Worm (Caenorhabditis elegans) whole organism, L2 larva: ENCODE data around the gene fic-1.

Source experiments
- F13H6.1 ChIP-seq: sonication (generic microtip); optimal IDR thresholded peaks from 2 replicates; lab custom pipeline; 2016; ENCODE audit warnings: missing genetic modification characterization, missing compliant biosample characterization
- R02D3.7 ChIP-seq: fragments of 150-350 bp; optimal IDR thresholded peaks from 2 replicates; lab custom pipeline; 2014; ENCODE audit warnings: missing biosample characterization, missing genetic modification characterization
- ZK546.5 ChIP-seq: sonication (generic microtip); optimal IDR thresholded peaks from 2 replicates; lab custom pipeline; 2017; ENCODE audit warnings: missing biosample characterization, missing genetic modification characterization
- alr-1 ChIP-seq: fragments of 150-350 bp; optimal IDR thresholded peaks from 2 replicates; lab custom pipeline; 2014; ENCODE audit warnings: missing biosample characterization, missing genetic modification characterization
- ama-1 ChIP-seq: fragments of 150-350 bp; optimal IDR thresholded peaks from 2 replicates; lab custom pipeline; 2018; ENCODE audit warnings: inconsistent platforms
- blmp-1 ChIP-seq: sonication (generic microtip); optimal IDR thresholded peaks from 2 replicates; lab custom pipeline; 2017; ENCODE audit warnings: missing genetic modification characterization, mild to moderate bottlenecking, missing compliant biosample characterization, antibody characterized with exemption, moderate library complexity; ENCODE audit not compliant: insufficient read depth
- ceh-82 ChIP-seq: fragments of 150-350 bp; optimal IDR thresholded peaks from 2 replicates; lab custom pipeline; 2014; ENCODE audit warnings: missing biosample characterization, missing genetic modification characterization
- crh-2 ChIP-seq: sonication (generic microtip); optimal IDR thresholded peaks from 2 replicates; lab custom pipeline; 2017; ENCODE audit warnings: missing biosample characterization, missing genetic modification characterization
- egl-27 ChIP-seq: sonication (generic microtip); optimal IDR thresholded peaks from 3 replicates; lab custom pipeline; 2017; ENCODE audit warnings: missing biosample characterization, missing genetic modification reagents, missing genetic modification characterization
- elt-3 ChIP-seq: sonication (generic microtip); optimal IDR thresholded peaks from 2 replicates; lab custom pipeline; 2017; ENCODE audit warnings: missing biosample characterization, missing genetic modification characterization
- fos-1 ChIP-seq: fragments of 150-350 bp; optimal IDR thresholded peaks from 2 replicates; lab custom pipeline; 2014; ENCODE audit warnings: missing biosample characterization, missing genetic modification characterization
- lin-13 ChIP-seq: fragments of 150-350 bp; optimal IDR thresholded peaks from 2 replicates; lab custom pipeline; 2014; ENCODE audit warnings: missing biosample characterization, missing genetic modification reagents, missing genetic modification characterization
- lin-39 ChIP-seq: fragments of 150-350 bp; optimal IDR thresholded peaks from 2 replicates; lab custom pipeline; 2014; ENCODE audit warnings: missing biosample characterization, missing genetic modification reagents, missing genetic modification characterization
- mab-5 ChIP-seq: fragments of 150-350 bp; optimal IDR thresholded peaks from 2 replicates; lab custom pipeline; 2014; ENCODE audit warnings: missing biosample characterization, missing genetic modification characterization
- mbf-1 ChIP-seq: sonication (generic microtip); optimal IDR thresholded peaks from 2 replicates; lab custom pipeline; 2017; ENCODE audit warnings: missing biosample characterization, missing genetic modification characterization
- nhr-11 ChIP-seq: fragments of 150-350 bp; optimal IDR thresholded peaks from 2 replicates; lab custom pipeline; 2014; ENCODE audit warnings: missing biosample characterization, missing genetic modification characterization
- nhr-12 ChIP-seq: fragments of 150-350 bp; optimal IDR thresholded peaks from 2 replicates; lab custom pipeline; 2014; ENCODE audit warnings: missing biosample characterization, missing genetic modification characterization
- nhr-129 ChIP-seq: fragments of 150-350 bp; optimal IDR thresholded peaks from 2 replicates; lab custom pipeline; 2014; ENCODE audit warnings: missing biosample characterization, missing genetic modification characterization
- nhr-237 ChIP-seq: fragments of 150-350 bp; optimal IDR thresholded peaks from 2 replicates; lab custom pipeline; 2014; ENCODE audit warnings: missing biosample characterization, missing genetic modification characterization
- nhr-25 ChIP-seq: fragments of 150-350 bp; sonication (generic microtip); optimal IDR thresholded peaks from 3 replicates; lab custom pipeline; 2014; ENCODE audit warnings: missing biosample characterization, missing genetic modification characterization
- nhr-6 ChIP-seq: fragments of 150-350 bp; optimal IDR thresholded peaks from 2 replicates; lab custom pipeline; 2014; ENCODE audit warnings: missing biosample characterization, missing genetic modification characterization
- nhr-77 ChIP-seq: fragments of 150-350 bp; optimal IDR thresholded peaks from 2 replicates; lab custom pipeline; 2014; ENCODE audit warnings: missing biosample characterization, missing genetic modification characterization
- peb-1 ChIP-seq: fragments of 150-350 bp; optimal IDR thresholded peaks from 2 replicates; lab custom pipeline; 2014; ENCODE audit warnings: missing biosample characterization, missing genetic modification characterization
- sem-4 ChIP-seq: fragments of 150-350 bp; optimal IDR thresholded peaks from 2 replicates; lab custom pipeline; 2014; ENCODE audit warnings: missing biosample characterization, missing genetic modification reagents, missing genetic modification characterization
- skn-1 ChIP-seq: sonication (generic microtip); optimal IDR thresholded peaks from 2 replicates; lab custom pipeline; 2017; ENCODE audit warnings: missing biosample characterization, missing genetic modification characterization
- sma-3 ChIP-seq: sonication (generic microtip); optimal IDR thresholded peaks from 2 replicates; lab custom pipeline; 2016; ENCODE audit warnings: missing genetic modification reagents, missing genetic modification characterization, missing compliant biosample characterization
- sma-9 ChIP-seq, 2 experiments: fragments of 150-350 bp in 1 of 2; sonication (generic microtip) in 1 of 2; optimal IDR thresholded peaks; 2 replicates each; lab custom pipeline; 2014 to 2016; ENCODE audit warnings: missing genetic modification characterization in 2 of 2, mild to moderate bottlenecking in 1 of 2, missing biosample characterization in 1 of 2, missing compliant biosample characterization in 1 of 2, missing genetic modification reagents in 1 of 2, moderate library complexity in 1 of 2
- unc-39 ChIP-seq: fragments of 150-350 bp; optimal IDR thresholded peaks from 2 replicates; lab custom pipeline; 2014; ENCODE audit warnings: missing biosample characterization, missing genetic modification characterization
- unc-55 ChIP-seq: fragments of 150-350 bp; sonication (generic microtip); optimal IDR thresholded peaks from 3 replicates; lab custom pipeline; 2014; ENCODE audit warnings: missing biosample characterization, missing genetic modification reagents, missing genetic modification characterization
- unc-62 ChIP-seq: fragments of 150-350 bp; optimal IDR thresholded peaks from 2 replicates; lab custom pipeline; 2014; ENCODE audit warnings: missing biosample characterization, missing genetic modification reagents, missing genetic modification characterization
- zag-1 ChIP-seq: fragments of 150-350 bp; optimal IDR thresholded peaks from 2 replicates; lab custom pipeline; 2014; ENCODE audit warnings: missing biosample characterization, missing genetic modification characterization
- ztf-11 ChIP-seq: sonication (generic microtip); optimal IDR thresholded peaks from 2 replicates; lab custom pipeline; 2017; ENCODE audit warnings: missing biosample characterization, missing genetic modification characterization

Gene fic-1

DNA sequence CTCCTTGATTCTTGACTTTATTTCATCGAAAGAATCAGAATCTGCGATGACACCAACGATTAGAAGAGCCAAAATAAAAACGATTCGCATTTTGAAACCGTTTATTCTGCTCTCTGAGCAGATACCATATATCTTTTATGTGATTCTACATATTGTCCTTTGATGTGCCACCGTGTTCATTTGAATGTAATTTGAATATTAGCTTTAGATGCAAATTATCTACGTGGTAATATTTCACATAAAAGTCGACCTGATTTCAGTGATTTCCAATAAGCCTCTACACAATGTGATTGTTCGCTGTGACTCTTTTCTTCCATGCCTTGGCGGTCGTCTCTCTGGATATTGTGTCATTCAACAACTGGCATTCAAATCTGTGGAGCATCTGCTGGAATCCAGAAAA is 38.2 kb upstream of the fic-1 start, which contains the start of the genes F13E9.9 and F13E9.19:
Gene F13E9.9 (minus strand): TSS at position 101 of the 400 bp plus-strand sequence.
Gene F13E9.19 (plus strand): TSS at position 316 of the 400 bp plus-strand sequence.
- TF ChIP-seq zag-1 (tag; lab: Kevin White, UChicago) (no peak), alr-1 (tag; lab: Kevin White, UChicago) (no peak), ztf-11 (tag; lab: Kevin White, UChicago) (no peak)

DNA sequence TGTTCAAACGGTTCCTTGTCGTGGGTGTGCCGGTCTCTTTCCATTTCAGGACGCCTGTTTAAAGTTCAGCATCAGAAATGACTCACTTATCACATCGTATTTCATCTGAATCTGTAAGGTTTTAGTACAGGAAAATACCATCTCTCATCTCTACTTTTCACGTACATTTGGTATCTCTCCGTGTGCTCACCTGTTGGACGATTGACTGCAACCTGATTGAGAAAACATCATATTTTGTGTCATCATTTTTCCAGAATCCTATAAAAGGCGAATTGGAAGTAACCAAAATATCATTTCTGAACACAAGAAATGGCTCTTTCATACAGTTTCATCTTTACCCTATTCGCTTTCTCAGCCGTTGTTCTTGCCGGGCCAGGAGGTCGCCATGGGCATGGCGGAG is 37.2 kb upstream of the fic-1 start, which contains the start of gene srlf-30:
Gene srlf-30 (plus strand): TSS at position 301 of the 400 bp plus-strand sequence.
- no peak for TF ChIP-seq sma-3 (GFP tag; lab: Kevin White, UChicago)

DNA sequence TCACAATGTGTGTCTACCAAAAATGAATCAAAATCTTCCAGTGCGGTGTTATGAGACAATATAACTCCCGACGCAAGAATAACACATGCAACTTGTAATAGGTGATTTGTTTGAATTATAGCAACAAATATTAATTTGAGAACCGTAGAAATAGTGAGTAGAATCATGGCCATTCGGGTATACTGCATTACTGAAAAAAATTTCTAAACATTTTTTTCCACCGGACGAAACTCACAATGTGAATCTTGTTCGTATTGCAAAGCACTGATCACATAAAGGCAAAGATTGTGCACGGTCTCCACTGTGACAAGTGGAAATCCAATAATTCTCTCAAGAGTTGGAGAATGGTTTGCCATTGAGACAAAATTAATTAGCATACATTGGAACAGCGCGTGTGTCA is 34.8 kb upstream of the fic-1 start:
- TF ChIP-seq ztf-11 (tag; lab: Kevin White, UChicago) (no peak), ceh-82 (tag; lab: Kevin White, UChicago) (no peak), ama-1 (no peak), nhr-25 (no peak), nhr-12 (no peak), blmp-1 (no peak), F13H6.1 (tag; lab: Kevin White, UChicago) (no peak), unc-55 (GFP tag; lab: Kevin White, UChicago) (no peak)

DNA sequence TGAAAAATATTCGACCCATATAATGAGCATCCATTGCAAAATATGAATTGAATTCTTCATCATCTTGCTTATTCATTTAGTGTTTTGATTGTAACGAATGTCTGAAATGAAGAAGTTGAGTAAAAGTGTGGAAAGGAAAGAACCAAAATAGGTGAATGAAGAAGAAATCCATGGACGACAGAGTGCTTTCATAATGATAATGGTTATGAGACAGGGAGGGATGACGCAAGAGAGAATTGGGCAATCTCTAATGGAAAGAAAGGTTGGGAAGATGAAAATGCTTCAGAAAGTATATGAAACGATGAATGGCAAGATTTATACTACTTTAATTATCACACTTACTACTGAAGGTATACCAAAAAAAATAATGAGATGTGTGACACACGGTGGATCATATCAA is 33.0 kb upstream of the fic-1 start, which contains the start of gene ZK596.3:
Gene ZK596.3 (minus strand): TSS at position 101 of the 400 bp plus-strand sequence.
- TF ChIP-seq F13H6.1 (tag; lab: Kevin White, UChicago) (no peak), unc-62 (GFP tag; lab: Kevin White, UChicago) (no peak), peb-1 (no peak), unc-55 (GFP tag; lab: Kevin White, UChicago) (no peak), nhr-6 (tag; lab: Kevin White, UChicago) (no peak), skn-1 (tag; lab: Kevin White, UChicago) (no peak), crh-2 (no peak), ztf-11 (tag; lab: Kevin White, UChicago) (no peak), sma-9 (GFP tag; optimal IDR thresholded peaks at IDR 0.05; lab: Kevin White, UChicago) (no peak), sma-9 (tag; optimal IDR thresholded peaks at IDR 0.05; lab: Kevin White, UChicago) (no peak), R02D3.7 (tag; lab: Kevin White, UChicago) (no peak), mbf-1 (tag; lab: Kevin White, UChicago) (no peak), alr-1 (tag; lab: Kevin White, UChicago) (no peak), egl-27 (tag; lab: Kevin White, UChicago) (no peak), ZK546.5 (tag; lab: Kevin White, UChicago) (no peak)

DNA sequence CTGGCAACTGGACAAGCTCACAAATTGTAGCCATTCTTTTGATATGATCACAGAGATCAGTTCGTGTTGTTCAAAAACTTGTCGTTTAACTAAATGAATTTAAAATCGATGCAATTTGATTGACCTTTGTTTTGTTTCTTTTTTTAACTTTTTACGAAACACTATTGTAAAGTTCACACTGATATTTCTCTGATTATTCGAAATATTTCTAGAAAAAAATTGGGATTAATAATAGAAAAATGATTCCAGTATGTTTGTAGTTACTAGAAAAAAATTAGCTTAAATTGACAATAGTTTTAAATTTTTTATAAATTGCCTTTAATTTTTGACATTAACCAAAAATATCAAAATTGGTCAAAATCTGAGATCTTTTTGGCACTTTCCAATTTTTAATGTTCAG is 28.0 kb upstream of the fic-1 start, which contains the start of gene ZK596.2:
Gene ZK596.2 (minus strand): TSS at position 101 of the 400 bp plus-strand sequence.
- TF ChIP-seq nhr-25 (no peak), unc-39 (tag; lab: Kevin White, UChicago) (no peak), elt-3 (no peak), nhr-77 (no peak), lin-39 (tag; lab: Kevin White, UChicago) (no peak)

DNA sequence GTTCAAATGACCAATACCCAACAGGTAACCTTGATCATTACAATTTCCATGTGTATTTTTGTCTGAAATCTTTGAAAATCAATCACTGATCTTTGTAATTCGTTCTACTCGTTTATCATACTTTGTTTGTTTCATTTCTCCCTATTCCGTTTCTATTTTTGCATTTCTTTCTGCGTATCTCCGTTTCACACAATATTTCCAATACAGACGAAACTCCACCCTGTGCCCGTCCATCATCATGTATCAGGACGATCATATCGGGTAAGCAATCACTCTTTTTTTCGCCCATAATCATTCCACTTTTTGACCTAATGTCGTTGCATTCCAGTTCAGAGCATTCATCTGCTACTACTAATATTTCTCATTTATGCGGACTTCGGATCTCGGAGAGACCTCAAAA is 27.5 kb upstream of the fic-1 start, which contains the start of gene pyk-2:
Gene pyk-2 (plus strand): TSS at position 206 of the 400 bp plus-strand sequence.
- peak; percentile 48 for TF ChIP-seq sma-3 (GFP tag; lab: Kevin White, UChicago)
- no peak for TF ChIP-seq elt-3
- TF ChIP-seq peb-1, result no peak
- TF ChIP-seq nhr-237 (tag; lab: Kevin White, UChicago), result no peak
- no peak for TF ChIP-seq lin-39 (tag; lab: Kevin White, UChicago)
- peak; percentile 70 for TF ChIP-seq fos-1 (tag; lab: Kevin White, UChicago)
- TF ChIP-seq crh-2, result peak; percentile 64
- peak; percentile 45 for TF ChIP-seq nhr-129 (tag; lab: Kevin White, UChicago)
- peak; percentile 78 for TF ChIP-seq sma-9 (GFP tag; optimal IDR thresholded peaks at IDR 0.05; lab: Kevin White, UChicago)
- TF ChIP-seq sma-9 (tag; optimal IDR thresholded peaks at IDR 0.05; lab: Kevin White, UChicago), result no peak

DNA sequence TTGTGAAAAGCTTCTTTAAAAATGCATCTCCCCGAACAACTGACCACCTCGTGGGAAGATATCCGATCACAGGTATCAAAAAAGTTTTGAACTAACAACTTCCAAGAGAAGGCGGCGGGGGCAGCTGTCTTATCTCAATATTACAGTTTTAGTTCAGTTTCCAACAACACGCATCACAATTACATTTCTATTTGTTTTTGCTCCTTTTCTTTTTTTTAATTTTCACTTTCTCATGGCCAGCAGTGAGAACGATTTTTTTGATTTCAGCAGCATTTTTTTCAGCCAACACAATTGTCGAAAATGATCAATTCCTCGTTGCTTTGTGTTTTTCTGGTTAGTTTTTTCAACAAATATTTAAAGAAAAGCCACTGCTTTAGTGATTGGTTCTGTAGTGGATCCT is 24.2 kb upstream of the fic-1 start, which contains the start of gene ZK593.2:
Gene ZK593.2 (plus strand): TSS at position 301 of the 400 bp plus-strand sequence.
- TF ChIP-seq mbf-1 (tag; lab: Kevin White, UChicago) (no peak), ZK546.5 (tag; lab: Kevin White, UChicago) (no peak), unc-39 (tag; lab: Kevin White, UChicago) (no peak), lin-13 (no peak), sem-4 (no peak), mab-5 (tag; lab: Kevin White, UChicago) (no peak), sma-9 (GFP tag; optimal IDR thresholded peaks at IDR 0.05; lab: Kevin White, UChicago) (no peak), sma-9 (tag; optimal IDR thresholded peaks at IDR 0.05; lab: Kevin White, UChicago) (no peak), F13H6.1 (tag; lab: Kevin White, UChicago) (no peak), ztf-11 (tag; lab: Kevin White, UChicago) (no peak), skn-1 (tag; lab: Kevin White, UChicago) (no peak), nhr-11 (no peak)
- TF ChIP-seq, all 48 proteins: peak for 0
